Worm (Caenorhabditis elegans): ENCODE measurements around the gene bath-15.

DNA sequence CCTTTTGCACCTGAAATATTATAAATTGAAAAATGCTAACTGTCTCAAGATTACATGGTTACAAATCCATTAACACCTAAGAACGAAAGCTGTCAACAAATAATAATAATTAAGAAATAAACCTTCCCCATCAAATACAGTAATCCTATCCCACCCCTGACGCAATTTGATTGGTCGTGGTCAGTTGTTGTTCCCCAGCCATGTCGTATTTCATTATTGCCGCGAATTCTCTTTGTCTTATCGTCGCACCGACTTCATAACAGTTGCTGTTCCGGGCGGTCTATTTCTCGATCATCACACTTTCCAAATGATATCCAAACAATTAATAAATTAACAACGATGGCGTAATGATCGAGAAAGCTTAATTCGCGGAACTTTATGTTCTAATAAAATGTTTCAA is 2.7 kb upstream of the bath-15 start:
- TF ChIP-seq sdz-12 (GFP tag; optimal IDR thresholded peaks at IDR 0.05) (no peak), nhr-76 (tag; optimal IDR thresholded peaks at IDR 0.05) (no peak), pha-4 (GFP tag; IDR thresholded peaks at IDR 0.05) (no peak), pha-4 (tag; optimal IDR thresholded peaks at IDR 0.05) (no peak), lin-15B (tag; optimal IDR thresholded peaks at IDR 0.05) (no peak), pqm-1 (tag; optimal IDR thresholded peaks at IDR 0.05) (no peak), tra-1 (GFP tag; IDR thresholded peaks at IDR 0.05) (no peak), ZK337.2 (GFP tag; IDR thresholded peaks at IDR 0.05) (no peak), lsy-2 (tag; optimal IDR thresholded peaks at IDR 0.05) (peak in 1 of 2 experiments; percentile 74), F10B5.3 (tag; optimal IDR thresholded peaks at IDR 0.05) (no peak)
